Worm (Caenorhabditis elegans) whole organism, young adult: ENCODE measurements around the gene col-144.

Experiments used
- B0019.2 ChIP-seq: fragments of 200-800 bp; sonication (Bioruptor generic); conservative IDR thresholded peaks from 2 replicates; pipeline ENCODE4 v1.3.6; 2022; ENCODE audit warnings: missing genetic modification reagents, missing genetic modification characterization, missing compliant biosample characterization
- B0035.1 ChIP-seq: sonication (generic microtip); optimal IDR thresholded peaks from 2 replicates; lab custom pipeline; 2016; ENCODE audit warnings: missing genetic modification characterization, mild to moderate bottlenecking, missing compliant biosample characterization, missing genotype, missing genetic modification reagents
- B0261.1 ChIP-seq: sonication (generic microtip); optimal IDR thresholded peaks from 2 replicates; lab custom pipeline; 2016; ENCODE audit warnings: mild to moderate bottlenecking, missing genetic modification characterization, moderate library complexity, missing compliant biosample characterization
- F33H1.4 ChIP-seq: fragments of 200-800 bp; sonication (Bioruptor generic); IDR thresholded peaks from 2 replicates; pipeline ENCODE4 v1.3.6; 2022; ENCODE audit warnings: missing genetic modification reagents, missing genetic modification characterization, missing compliant biosample characterization
- Y53G8AR.9 ChIP-seq: fragments of 200-800 bp; sonication (Bioruptor generic); conservative IDR thresholded peaks from 2 replicates; pipeline ENCODE4 v1.3.6; 2022; ENCODE audit warnings: missing genetic modification reagents, missing genetic modification characterization, missing compliant biosample characterization
- Y79H2A.3 ChIP-seq: fragments of 200-800 bp; sonication (Bioruptor generic); conservative IDR thresholded peaks from 2 replicates; pipeline ENCODE4 v1.3.6; 2022; ENCODE audit warnings: missing genetic modification reagents, missing genetic modification characterization, missing compliant biosample characterization
- aptf-3 ChIP-seq: fragments of 200-800 bp; sonication (Bioruptor generic); IDR thresholded peaks from 2 replicates; pipeline ENCODE4 v1.3.6; 2022; ENCODE audit warnings: missing genetic modification characterization, missing compliant biosample characterization
- attf-3 ChIP-seq: fragments of 200-800 bp; sonication (Bioruptor generic); conservative IDR thresholded peaks from 2 replicates; pipeline ENCODE4 v1.3.6; 2022; ENCODE audit warnings: missing genetic modification reagents, missing genetic modification characterization, missing compliant biosample characterization
- cebp-1 ChIP-seq, 2 experiments: fragments of 200-800 bp in 1 of 2; sonication (Bioruptor generic) in 1 of 2; sonication (generic microtip) in 1 of 2; IDR thresholded peaks in 1 of 2; optimal IDR thresholded peaks in 1 of 2; 2 replicates each; pipeline versions ENCODE4 v1.3.6 to Lab custom; 2017 to 2022; ENCODE audit warnings: missing compliant biosample characterization in 2 of 2, missing genetic modification characterization in 2 of 2, mild to moderate bottlenecking in 1 of 2, missing genetic modification reagents in 1 of 2, moderate library complexity in 1 of 2
- ceh-40 ChIP-seq: fragments of 200-800 bp; sonication (Bioruptor generic); IDR thresholded peaks from 2 replicates; pipeline ENCODE4 v1.3.6; 2022; ENCODE audit warnings: missing genetic modification characterization, missing compliant biosample characterization
- dox-1 ChIP-seq: fragments of 200-800 bp; sonication (Bioruptor generic); IDR thresholded peaks from 2 replicates; pipeline ENCODE4 v1.3.6; 2022; ENCODE audit warnings: missing genetic modification reagents, missing genetic modification characterization, missing compliant biosample characterization
- hmg-1.2 ChIP-seq: fragments of 200-800 bp; sonication (Bioruptor generic); IDR thresholded peaks from 2 replicates; pipeline ENCODE4 v1.3.6; 2022; ENCODE audit warnings: missing genetic modification reagents, missing genetic modification characterization, missing compliant biosample characterization
- madf-10 ChIP-seq: sonication (generic microtip); optimal IDR thresholded peaks from 2 replicates; lab custom pipeline; 2016; ENCODE audit warnings: mild to moderate bottlenecking, missing genetic modification characterization, missing compliant biosample characterization
- madf-6 ChIP-seq: fragments of 200-800 bp; sonication (Bioruptor generic); IDR thresholded peaks from 2 replicates; pipeline ENCODE4 v1.3.6; 2022; ENCODE audit warnings: missing genetic modification reagents, missing genetic modification characterization, missing compliant biosample characterization
- nhr-80 ChIP-seq: sonication (generic microtip); optimal IDR thresholded peaks from 2 replicates; lab custom pipeline; 2016; ENCODE audit warnings: missing genetic modification characterization, missing compliant biosample characterization
- snpc-1.3 ChIP-seq: sonication (generic microtip); optimal IDR thresholded peaks from 2 replicates; lab custom pipeline; 2017; ENCODE audit warnings: missing genetic modification characterization, mild to moderate bottlenecking, missing compliant biosample characterization, antibody characterized with exemption, moderate library complexity, missing genotype, missing genetic modification reagents; ENCODE audit not compliant: insufficient read depth
- zfh-2 ChIP-seq: fragments of 200-800 bp; sonication (Bioruptor generic); conservative IDR thresholded peaks from 2 replicates; pipeline ENCODE4 v1.3.6; 2022; ENCODE audit warnings: missing genetic modification reagents, missing genetic modification characterization, missing compliant biosample characterization
- zim-3 ChIP-seq: sonication (generic microtip); optimal IDR thresholded peaks from 2 replicates; lab custom pipeline; 2017; ENCODE audit warnings: mild to moderate bottlenecking, missing genetic modification characterization, moderate library complexity, missing compliant biosample characterization
- ztf-25 ChIP-seq: fragments of 200-800 bp; sonication (Bioruptor generic); IDR thresholded peaks from 2 replicates; pipeline ENCODE4 v1.3.6; 2022; ENCODE audit warnings: missing genetic modification reagents, missing genetic modification characterization, missing compliant biosample characterization

The col-144 gene

DNA sequence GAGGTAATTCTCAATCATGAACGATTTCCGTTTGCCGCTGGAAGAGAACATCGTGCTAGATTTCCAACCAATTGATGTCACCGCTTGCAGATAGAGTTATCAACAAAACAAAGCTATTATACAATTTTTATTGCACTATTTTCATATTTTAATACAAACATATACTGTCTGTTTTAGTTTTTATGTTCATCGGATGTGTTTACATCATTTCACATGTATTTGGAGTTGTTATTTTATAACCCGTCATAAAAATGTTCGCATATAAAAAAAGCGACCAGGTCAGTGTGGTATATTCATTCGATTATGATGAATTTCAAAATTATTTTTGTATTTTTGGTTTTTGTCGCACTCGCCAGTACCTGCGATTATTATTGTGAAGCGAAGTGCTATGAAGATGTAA lies 37.3 kb downstream of the col-144 start, which contains the start of gene F21C10.11 (continued):
- TF ChIP-seq madf-6 (GFP tag; lab: Robert Waterston, UW) = no peak
- TF ChIP-seq zfh-2 = no peak
- TF ChIP-seq ceh-40 (GFP tag; lab: Robert Waterston, UW) = no peak
- no peak for TF ChIP-seq cebp-1 (GFP tag; IDR thresholded peaks at IDR 0.05; lab: Robert Waterston, UW)
- no peak for TF ChIP-seq cebp-1 (tag; optimal IDR thresholded peaks at IDR 0.05; lab: Kevin White, UChicago)
- TF ChIP-seq, all 124 proteins: peak for 0

DNA sequence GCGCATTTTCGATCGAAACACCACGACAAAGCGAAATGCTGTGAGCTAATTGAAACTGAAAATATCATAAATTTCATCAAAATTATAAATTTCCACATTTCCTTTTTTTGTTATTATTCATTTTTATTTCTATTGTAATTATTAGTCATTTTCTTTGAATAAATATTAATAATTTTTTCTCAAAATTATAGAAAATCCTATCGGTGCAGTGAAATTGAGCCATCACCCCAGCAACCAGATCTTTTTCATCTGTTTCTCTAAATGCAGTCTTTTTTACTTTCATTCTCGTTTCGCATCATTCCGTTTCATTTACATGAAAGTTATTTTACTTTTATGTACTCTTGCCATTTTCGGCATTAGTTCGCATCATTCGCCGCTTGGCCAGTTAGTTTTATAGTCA lies 38.4 kb downstream of the col-144 start, which contains the start of gene F21C10.13:
TSS of gene F21C10.13 (plus strand) at position 301 of the 400 bp plus-strand sequence.
- TF ChIP-seq dox-1 (GFP tag; lab: Robert Waterston, UW) (no peak), aptf-3 (GFP tag; lab: Robert Waterston, UW) (no peak), snpc-1.3 (tag; lab: Kevin White, UChicago) (no peak), hmg-1.2 (no peak), zim-3 (no peak)

DNA sequence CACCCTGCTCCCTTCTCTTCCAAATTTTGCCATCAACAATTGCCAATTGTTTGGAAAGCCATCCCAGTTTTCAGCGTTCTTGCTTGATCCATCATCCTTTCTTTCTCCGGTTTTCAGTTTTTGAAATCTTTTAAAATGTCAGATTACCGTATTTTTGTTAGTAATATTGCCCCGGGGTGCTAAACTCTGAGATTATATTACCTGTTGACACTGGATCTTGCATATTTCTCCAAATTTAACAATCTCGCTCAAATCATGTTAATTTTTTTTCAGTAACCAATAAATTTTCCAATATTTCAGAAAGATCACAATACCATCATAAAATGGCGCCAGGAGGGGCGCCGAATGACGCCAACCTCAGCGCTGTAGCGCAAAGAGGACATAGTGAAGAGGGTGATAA lies 48.0 kb downstream of the col-144 start, which contains the start of gene F21C10.7:
TSS of gene F21C10.7 (plus strand) at position 301 of the 400 bp plus-strand sequence.
- TF ChIP-seq Y79H2A.3 (GFP tag; lab: Robert Waterston, UW) (no peak), Y53G8AR.9 (GFP tag; lab: Robert Waterston, UW) (no peak), madf-10 (tag; lab: Kevin White, UChicago) (no peak), B0035.1 (tag; lab: Kevin White, UChicago) (no peak), attf-3 (GFP tag; lab: Robert Waterston, UW) (no peak)

DNA sequence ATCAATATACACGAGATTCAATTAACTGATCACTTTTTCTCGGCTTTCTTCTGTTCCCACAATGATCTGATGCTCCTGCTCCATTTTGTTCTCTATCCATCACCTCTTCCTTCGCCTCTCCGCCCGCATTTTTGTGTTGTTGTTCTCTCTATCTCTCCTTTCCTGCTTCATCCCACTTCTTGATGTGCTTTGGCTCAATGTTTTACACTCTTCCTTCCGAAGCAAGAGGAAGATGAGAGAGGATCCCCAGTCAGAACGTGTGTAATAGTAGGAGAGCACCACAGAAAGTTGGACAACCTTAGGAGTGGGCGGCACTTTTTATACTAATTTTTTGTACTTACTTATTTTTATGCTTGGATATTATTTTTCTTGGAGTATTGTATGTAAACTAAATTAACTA lies 48.5 kb downstream of the col-144 start:
- TF ChIP-seq ztf-25 (GFP tag; lab: Robert Waterston, UW) = no peak
- no peak for TF ChIP-seq F33H1.4 (GFP tag; lab: Robert Waterston, UW)
- no peak for TF ChIP-seq B0019.2
- TF ChIP-seq snpc-1.3 (tag; lab: Kevin White, UChicago) = no peak
- no peak for TF ChIP-seq B0261.1
- TF ChIP-seq nhr-80 (tag; lab: Kevin White, UChicago) = no peak
- TF ChIP-seq, all 124 proteins: peak for 0
